Fruit fly (Drosophila melanogaster): Measurements from ENCODE around the gene CG3793.

The CG3793 gene

DNA sequence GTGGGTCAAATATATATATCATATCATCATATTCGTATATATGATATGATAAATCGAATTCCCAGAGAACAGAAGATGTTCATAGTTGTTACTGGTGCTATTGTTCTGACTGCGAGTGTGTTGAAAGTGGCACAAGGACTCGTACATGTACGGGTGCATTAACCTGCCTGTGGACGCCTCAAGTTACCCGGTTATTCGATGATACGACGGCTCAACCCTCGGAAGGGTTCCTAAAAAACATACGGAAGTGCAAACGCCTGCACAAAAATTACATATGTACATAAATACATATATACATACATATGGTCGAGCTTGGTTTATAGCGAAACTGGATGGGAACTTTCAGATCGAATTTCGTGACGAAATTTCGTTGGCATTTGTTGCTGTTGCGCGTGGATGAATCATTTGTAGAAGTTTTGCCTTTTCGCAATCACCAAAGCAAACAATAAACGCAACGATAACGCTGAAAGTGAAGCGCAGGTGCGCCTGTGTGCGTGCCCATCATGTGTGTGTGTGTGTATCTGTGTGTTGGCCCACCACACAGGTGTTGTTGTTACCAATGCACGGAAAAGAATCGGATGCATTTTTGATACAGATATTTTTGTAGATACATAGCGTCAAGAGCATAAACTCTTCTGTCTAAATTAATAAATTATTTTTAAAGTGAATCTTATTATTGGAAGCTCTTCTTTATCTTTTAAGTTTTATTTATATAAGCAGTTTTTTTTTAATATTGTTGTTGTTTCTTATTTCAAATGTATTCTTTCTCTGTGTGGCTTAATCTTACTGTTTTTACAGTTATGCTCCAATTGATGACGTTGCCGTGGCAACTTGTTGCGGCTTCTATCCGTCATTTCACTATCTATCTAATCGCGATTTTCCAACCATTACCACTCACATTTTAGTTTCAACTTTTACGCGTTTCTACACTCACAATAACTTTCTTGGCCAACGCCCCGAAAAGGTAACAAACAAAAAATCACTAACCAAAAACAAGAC is 2.3 kb upstream of the CG3793 start (continued):
- TF ChIP-seq CG15696 (tag; optimal IDR thresholded peaks at IDR 0.05) (peak; percentile 76), Scr (GFP tag; IDR thresholded peaks at IDR 0.05; ENCODE audit: partially characterized antibody) (no peak), CG7987 (GFP tag; optimal IDR thresholded peaks at IDR 0.05) (no peak), CG6272 (GFP tag; IDR thresholded peaks at IDR 0.05) (peak; percentile 55), lov (optimal IDR thresholded peaks at IDR 0.05) (no peak), lov (GFP tag; IDR thresholded peaks at IDR 0.05) (peak; percentile 60; the same call in 1 of the 3 replicates), knrl (GFP tag; IDR thresholded peaks at IDR 0.05; ENCODE audit: partially characterized antibody) (no peak), Usf (GFP tag; optimal IDR thresholded peaks at IDR 0.05) (no peak), CG10959 (GFP tag; IDR thresholded peaks at IDR 0.05) (peak; percentile 77; the same call in 1 of the 2 replicates), CG4707 (GFP tag; optimal IDR thresholded peaks at IDR 0.05) (peak; percentile 16), prd (optimal IDR thresholded peaks at IDR 0.05) (no peak), prd (GFP tag; IDR thresholded peaks at IDR 0.05) (peak; percentile 85), CG2712 (tag; optimal IDR thresholded peaks at IDR 0.05) (peak; percentile 87), CG8089 (GFP tag; optimal IDR thresholded peaks at IDR 0.05) (peak; percentile 48), zfh2 (GFP tag; optimal IDR thresholded peaks at IDR 0.05) (no peak), Antp (GFP tag; optimal IDR thresholded peaks at IDR 0.05) (no peak), CG16815 (GFP tag; optimal IDR thresholded peaks at IDR 0.05) (peak; percentile 30), CG2116 (GFP tag; optimal IDR thresholded peaks at IDR 0.05) (no peak), CG10979 (tag; optimal IDR thresholded peaks at IDR 0.05) (peak; percentile 76), CG14441 (GFP tag; IDR thresholded peaks at IDR 0.05) (peak; percentile 75), onecut (GFP tag; IDR thresholded peaks at IDR 0.05) (peak; percentile 64), CG7271 (tag; optimal IDR thresholded peaks at IDR 0.05) (peak; percentile 1), CG7745 (tag; optimal IDR thresholded peaks at IDR 0.05) (no peak), Dfd (GFP tag; optimal IDR thresholded peaks at IDR 0.05) (no peak), Sox102F (GFP tag; optimal IDR thresholded peaks at IDR 0.05) (peak; percentile 80), CG5180 (GFP tag; optimal IDR thresholded peaks at IDR 0.05) (no peak), sens-2 (GFP tag; IDR thresholded peaks at IDR 0.05) (peak; percentile 52; the same call in 1 of the 2 replicates), Hey (tag; optimal IDR thresholded peaks at IDR 0.05) (no peak), CG31224 (GFP tag; IDR thresholded peaks at IDR 0.05) (0 out of 2 replicates have a peak, but pooled peaks have one; percentile 19), CG8765 (GFP tag; IDR thresholded peaks at IDR 0.05) (peak; percentile 58), CG3407 (GFP tag; optimal IDR thresholded peaks at IDR 0.05) (peak; percentile 72), unpg (GFP tag; optimal IDR thresholded peaks at IDR 0.05) (peak; percentile 79), dimm (GFP tag; IDR thresholded peaks at IDR 0.05) (no peak), Fer1 (GFP tag; optimal IDR thresholded peaks at IDR 0.05) (peak; percentile 58), cato (GFP tag; optimal IDR thresholded peaks at IDR 0.05; ENCODE audit: borderline replicate concordance) (peak; percentile 60), CG3065 (GFP tag; optimal IDR thresholded peaks at IDR 0.05) (peak; percentile 19), amos (GFP tag; IDR thresholded peaks at IDR 0.05; ENCODE audit: partially characterized antibody) (no peak), CG43689 (GFP tag; IDR thresholded peaks at IDR 0.05) (peak; percentile 44; the same call in 1 of the 2 replicates), cg (GFP tag; optimal IDR thresholded peaks at IDR 0.05) (peak; percentile 59), Sin3A (optimal IDR thresholded peaks at IDR 0.05) (no peak), CG31388 (GFP tag; optimal IDR thresholded peaks at IDR 0.05) (peak; percentile 22), bbx (GFP tag; IDR thresholded peaks at IDR 0.05; ENCODE audit: partially characterized antibody) (no peak), CG3163 (GFP tag; optimal IDR thresholded peaks at IDR 0.05) (no peak), B-H1 (GFP tag; IDR thresholded peaks at IDR 0.05) (peak; percentile 75), Sry-β (GFP tag; optimal IDR thresholded peaks at IDR 0.05) (peak; percentile 5), H2.0 (GFP tag; IDR thresholded peaks at IDR 0.05) (peak; percentile 72), CG18476 (GFP tag; optimal IDR thresholded peaks at IDR 0.05) (peak; percentile 51), wdn (GFP tag; IDR thresholded peaks at IDR 0.05) (no peak), Bteb2 (GFP tag; optimal IDR thresholded peaks at IDR 0.05) (no peak)

Data from whole organism, embryonic.